Fruit fly (Drosophila melanogaster): ENCODE measurements around the gene CG43373.
A peak's percentile ranks its signal among the peaks of the same experiment; 100 is the strongest.

Gene CG43373

dm6 chr3L:16463846-16464245 lies 79.3 kb downstream of the CG43373 start (continued):
- TF ChIP-seq Dp (GFP tag; optimal IDR thresholded peaks at IDR 0.05) (no peak), CG34422 (GFP tag; IDR thresholded peaks at IDR 0.05) (no peak), CG42726 (GFP tag; IDR thresholded peaks at IDR 0.05; ENCODE audit: partially characterized antibody) (no peak), ATbp (GFP tag; optimal IDR thresholded peaks at IDR 0.05) (no peak), zen (tag; optimal IDR thresholded peaks at IDR 0.05) (no peak), Six4 (GFP tag; optimal IDR thresholded peaks at IDR 0.05) (no peak), CG6791 (GFP tag; IDR thresholded peaks at IDR 0.05; ENCODE audit: partially characterized antibody) (no peak), cas (GFP tag; IDR thresholded peaks at IDR 0.05) (no peak), Hsf (GFP tag; optimal IDR thresholded peaks at IDR 0.05) (no peak), CG17829 (tag; optimal IDR thresholded peaks at IDR 0.05) (no peak), Ets97D (GFP tag; optimal IDR thresholded peaks at IDR 0.05) (no peak), jigr1 (GFP tag; IDR thresholded peaks at IDR 0.05) (no peak), so (GFP tag; IDR thresholded peaks at IDR 0.05) (no peak), CG17361 (GFP tag; IDR thresholded peaks at IDR 0.05) (0 out of 3 replicates have a peak, but pooled peaks have one; percentile 27), Deaf1 (tag; optimal IDR thresholded peaks at IDR 0.05) (no peak), CG17802 (tag; optimal IDR thresholded peaks at IDR 0.05) (no peak), CG17359 (tag; optimal IDR thresholded peaks at IDR 0.05) (peak; percentile 23), Xrp1 (GFP tag; IDR thresholded peaks at IDR 0.05) (no peak), ind (GFP tag; optimal IDR thresholded peaks at IDR 0.05) (no peak), zen2 (GFP tag; IDR thresholded peaks at IDR 0.05; ENCODE audit: partially characterized antibody) (no peak), Side (GFP tag; optimal IDR thresholded peaks at IDR 0.05) (no peak), fd96Cb (tag; optimal IDR thresholded peaks at IDR 0.05) (no peak), tio (GFP tag; optimal IDR thresholded peaks at IDR 0.05) (no peak), Atf6 (GFP tag; IDR thresholded peaks at IDR 0.05) (no peak), Drgx (GFP tag; IDR thresholded peaks at IDR 0.05) (0 out of 2 replicates have a peak, but pooled peaks have one; percentile 21), CG2712 (tag; optimal IDR thresholded peaks at IDR 0.05) (peak; percentile 23), Nf-YC (tag; optimal IDR thresholded peaks at IDR 0.05) (no peak), Ptx1 (GFP tag; IDR thresholded peaks at IDR 0.05) (no peak), twi (tag; optimal IDR thresholded peaks at IDR 0.05) (no peak), Meics (GFP tag; optimal IDR thresholded peaks at IDR 0.05) (no peak), ken (GFP tag; IDR thresholded peaks at IDR 0.05) (no peak), trem (tag; optimal IDR thresholded peaks at IDR 0.05) (no peak), CG5245 (GFP tag; optimal IDR thresholded peaks at IDR 0.05) (no peak), ato (GFP tag; IDR thresholded peaks at IDR 0.05; ENCODE audit: partially characterized antibody) (no peak), Kr (GFP tag; optimal IDR thresholded peaks at IDR 0.05) (no peak), Mes4 (GFP tag; optimal IDR thresholded peaks at IDR 0.05) (no peak), CG4730 (GFP tag; IDR thresholded peaks at IDR 0.05) (no peak), org-1 (GFP tag; optimal IDR thresholded peaks at IDR 0.05) (no peak), CG6254 (GFP tag; optimal IDR thresholded peaks at IDR 0.05) (no peak), CG10267 (tag; optimal IDR thresholded peaks at IDR 0.05) (no peak), CG16779 (GFP tag; IDR thresholded peaks at IDR 0.05) (no peak), CG6689 (GFP tag; IDR thresholded peaks at IDR 0.05) (0 out of 2 replicates have a peak, but pooled peaks have one; percentile 20), CrebB (tag; optimal IDR thresholded peaks at IDR 0.05) (no peak), esg (GFP tag; conservative IDR thresholded peaks at IDR 0.05) (no peak), NfI (GFP tag; optimal IDR thresholded peaks at IDR 0.05) (no peak), pum (GFP tag; optimal IDR thresholded peaks at IDR 0.05) (no peak), CG7839 (tag; optimal IDR thresholded peaks at IDR 0.05) (peak; percentile 3), inv (GFP tag; IDR thresholded peaks at IDR 0.05; ENCODE audit: partially characterized antibody) (no peak), CG18599 (GFP tag; optimal IDR thresholded peaks at IDR 0.05) (no peak), mam (GFP tag; optimal IDR thresholded peaks at IDR 0.05) (no peak), dysf (GFP tag; IDR thresholded peaks at IDR 0.05) (no peak), CG31441 (GFP tag; IDR thresholded peaks at IDR 0.05) (peak; percentile 46; the same call in 1 of the 2 replicates)
